Worm (Caenorhabditis elegans) whole organism, midembryonic: ENCODE results near the gene F07G11.1.

Source experiments
- T22C8.4 ChIP-seq: fragments of 200-800 bp; sonication (Bioruptor generic); IDR thresholded peaks from 2 replicates; pipeline ENCODE4 v1.3.6; 2022; ENCODE audit warnings: missing genetic modification characterization, missing compliant biosample characterization
- cog-1 ChIP-seq: sonication (generic microtip); optimal IDR thresholded peaks from 2 replicates; lab custom pipeline; 2016; ENCODE audit warnings: missing genetic modification characterization, missing compliant biosample characterization
- flt-1 ChIP-seq: fragments of 200-800 bp; sonication (Bioruptor generic); IDR thresholded peaks from 2 replicates; pipeline ENCODE4 v1.3.6; 2022; ENCODE audit warnings: missing genetic modification characterization, missing compliant biosample characterization
- ref-1 ChIP-seq: fragments of 200-800 bp; sonication (Bioruptor generic); conservative IDR thresholded peaks from 2 replicates; pipeline ENCODE4 v1.3.6; 2022; ENCODE audit warnings: missing genetic modification reagents, missing genetic modification characterization, missing compliant biosample characterization
- ztf-29 ChIP-seq: fragments of 200-800 bp; sonication (Bioruptor generic); IDR thresholded peaks from 2 replicates; pipeline ENCODE4 v1.3.6; 2022; ENCODE audit warnings: missing genetic modification reagents, missing genetic modification characterization, missing compliant biosample characterization

ce11 chrV:7341942-7342341 is 34.8 kb downstream of the F07G11.1 start, which contains the start of the genes nhr-263 and nhr-148:
- TF ChIP-seq T22C8.4 (GFP tag; lab: Robert Waterston, UW), result no peak
- TF ChIP-seq flt-1, result no peak
- no peak for TF ChIP-seq ztf-29 (GFP tag; lab: Robert Waterston, UW)
- no peak for TF ChIP-seq ref-1 (GFP tag; lab: Robert Waterston, UW)
- TF ChIP-seq cog-1 (tag; lab: Kevin White, UChicago), result no peak
